Worm (Caenorhabditis elegans) whole organism, late embryonic: ENCODE data around the gene meg-4.

ENCODE experiments used
- ama-1 ChIP-seq: fragments of 150-350 bp; optimal IDR thresholded peaks from 2 replicates; lab custom pipeline; 2014
- fkh-6 ChIP-seq: sonication (generic microtip); optimal IDR thresholded peaks from 2 replicates; lab custom pipeline; 2016; ENCODE audit warnings: missing genetic modification characterization, missing compliant biosample characterization
- hlh-6 ChIP-seq: sonication (generic microtip); optimal IDR thresholded peaks from 2 replicates; lab custom pipeline; 2016; ENCODE audit warnings: missing genotype, missing genetic modification characterization, missing compliant biosample characterization
- lim-6 ChIP-seq: sonication (generic microtip); optimal IDR thresholded peaks from 2 replicates; lab custom pipeline; 2016; ENCODE audit warnings: missing genetic modification characterization, missing compliant biosample characterization
- nhr-11 ChIP-seq: fragments of 150-350 bp; optimal IDR thresholded peaks from 2 replicates; lab custom pipeline; 2014; ENCODE audit warnings: missing biosample characterization, missing genetic modification characterization
- unc-55 ChIP-seq: sonication (generic microtip); optimal IDR thresholded peaks from 2 replicates; lab custom pipeline; 2017; ENCODE audit warnings: missing biosample characterization, missing genetic modification reagents, missing genetic modification characterization

- TF ChIP-seq hlh-6 (tag; lab: Kevin White, UChicago) (no peak), nhr-11 (no peak), fkh-6 (tag; lab: Kevin White, UChicago) (no peak), ama-1 (lab: Kevin White, UChicago) (no peak), unc-55 (GFP tag; lab: Kevin White, UChicago) (no peak), lim-6 (tag; lab: Kevin White, UChicago) (no peak)
Observed at ce11 chrX:1667056-1667455, 15.7 kb upstream of the meg-4 start.
